Worm (Caenorhabditis elegans): Measurements from ENCODE around the gene K12D12.4.

DNA sequence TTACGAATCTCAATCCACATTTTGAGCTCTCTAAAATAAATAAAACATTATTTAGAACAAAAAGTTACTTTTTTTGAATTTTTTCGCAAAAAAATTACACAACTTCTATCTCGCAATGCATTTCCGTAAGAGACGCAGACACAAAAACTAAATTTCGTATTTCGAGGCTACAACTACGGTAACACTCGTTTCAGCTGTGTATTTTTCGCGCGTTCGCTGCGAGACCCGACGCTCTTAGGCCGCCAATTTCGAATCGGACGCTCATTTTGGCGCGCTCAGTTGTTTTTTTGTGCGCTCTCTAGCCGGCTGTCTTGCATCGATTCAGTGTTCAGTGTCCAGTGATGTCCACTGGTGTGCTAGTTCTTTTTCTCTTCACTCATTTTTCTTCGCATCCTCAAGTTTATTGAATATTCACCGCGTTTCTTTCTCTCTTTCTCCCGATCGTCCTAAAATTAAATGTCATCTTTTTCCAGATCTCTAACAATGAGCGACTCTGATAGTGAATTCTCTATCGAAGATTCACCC is 9.2 kb upstream of the K12D12.4 start, which contains the start of the genes npp-3 and top-2:
- no peak for TF ChIP-seq aly-2 (tag; optimal IDR thresholded peaks at IDR 0.05)
- no peak for TF ChIP-seq mbf-1 (tag; optimal IDR thresholded peaks at IDR 0.05)
- TF ChIP-seq lin-39 (tag; optimal IDR thresholded peaks at IDR 0.05): no peak
- no peak for TF ChIP-seq ztf-11 (tag; optimal IDR thresholded peaks at IDR 0.05)
- peak; percentile 45 for TF ChIP-seq ceh-82 (tag; optimal IDR thresholded peaks at IDR 0.05)
- TF ChIP-seq snpc-4 (tag; optimal IDR thresholded peaks at IDR 0.05): peak; percentile 79

Data from whole organism, L2 larva.